Worm (Caenorhabditis elegans): ENCODE measurements around the gene F20B6.10.

- TF ChIP-seq aly-2 (tag; optimal IDR thresholded peaks at IDR 0.05) (no peak), unc-62 (GFP tag; optimal IDR thresholded peaks at IDR 0.05) (no peak)
Observed at ce11 chrX:4235752-4236151, 18.8 kb upstream of the F20B6.10 start, which contains the start of gene rab-37.
